Worm (Caenorhabditis elegans) whole organism, L2 larva: ENCODE results near the gene srh-39.

Source experiments
- C34F6.9 ChIP-seq: fragments of 150-350 bp; optimal IDR thresholded peaks from 2 replicates; lab custom pipeline; 2014; ENCODE audit warnings: missing biosample characterization, missing genetic modification characterization
- F13H6.1 ChIP-seq: sonication (generic microtip); optimal IDR thresholded peaks from 2 replicates; lab custom pipeline; 2016; ENCODE audit warnings: missing genetic modification characterization, missing compliant biosample characterization
- R02D3.7 ChIP-seq: fragments of 150-350 bp; optimal IDR thresholded peaks from 2 replicates; lab custom pipeline; 2014; ENCODE audit warnings: missing biosample characterization, missing genetic modification characterization
- alr-1 ChIP-seq: fragments of 150-350 bp; optimal IDR thresholded peaks from 2 replicates; lab custom pipeline; 2014; ENCODE audit warnings: missing biosample characterization, missing genetic modification characterization
- aly-2 ChIP-seq: fragments of 150-350 bp; optimal IDR thresholded peaks from 2 replicates; lab custom pipeline; 2014; ENCODE audit warnings: missing biosample characterization, missing genetic modification characterization
- ama-1 ChIP-seq: fragments of 150-350 bp; optimal IDR thresholded peaks from 2 replicates; lab custom pipeline; 2018; ENCODE audit warnings: inconsistent platforms
- blmp-1 ChIP-seq: sonication (generic microtip); optimal IDR thresholded peaks from 2 replicates; lab custom pipeline; 2017; ENCODE audit warnings: missing genetic modification characterization, mild to moderate bottlenecking, missing compliant biosample characterization, antibody characterized with exemption, moderate library complexity; ENCODE audit not compliant: insufficient read depth
- ceh-16 ChIP-seq: fragments of 150-350 bp; optimal IDR thresholded peaks from 2 replicates; lab custom pipeline; 2014; ENCODE audit warnings: missing biosample characterization, missing genetic modification characterization
- ceh-82 ChIP-seq: fragments of 150-350 bp; optimal IDR thresholded peaks from 2 replicates; lab custom pipeline; 2014; ENCODE audit warnings: missing biosample characterization, missing genetic modification characterization
- crh-2 ChIP-seq: sonication (generic microtip); optimal IDR thresholded peaks from 2 replicates; lab custom pipeline; 2017; ENCODE audit warnings: missing biosample characterization, missing genetic modification characterization
- dmd-4 ChIP-seq: sonication (generic microtip); optimal IDR thresholded peaks from 2 replicates; lab custom pipeline; 2017; ENCODE audit warnings: missing biosample characterization, missing genetic modification characterization
- egl-27 ChIP-seq: sonication (generic microtip); optimal IDR thresholded peaks from 3 replicates; lab custom pipeline; 2017; ENCODE audit warnings: missing biosample characterization, missing genetic modification reagents, missing genetic modification characterization
- elt-1 ChIP-seq: fragments of 150-350 bp; optimal IDR thresholded peaks from 2 replicates; lab custom pipeline; 2014; ENCODE audit warnings: missing biosample characterization, missing genetic modification characterization
- elt-3 ChIP-seq: sonication (generic microtip); optimal IDR thresholded peaks from 2 replicates; lab custom pipeline; 2017; ENCODE audit warnings: missing biosample characterization, missing genetic modification characterization
- gmeb-1 ChIP-seq: fragments of 150-350 bp; optimal IDR thresholded peaks from 2 replicates; lab custom pipeline; 2014; ENCODE audit warnings: missing biosample characterization, missing genetic modification characterization
- lin-11 ChIP-seq: fragments of 150-350 bp; sonication (generic microtip); optimal IDR thresholded peaks from 2 replicates; lab custom pipeline; 2014; ENCODE audit warnings: missing biosample characterization, missing genetic modification characterization, inconsistent platforms, mixed read lengths
- lin-13 ChIP-seq: fragments of 150-350 bp; optimal IDR thresholded peaks from 2 replicates; lab custom pipeline; 2014; ENCODE audit warnings: missing biosample characterization, missing genetic modification reagents, missing genetic modification characterization
- lin-39 ChIP-seq: fragments of 150-350 bp; optimal IDR thresholded peaks from 2 replicates; lab custom pipeline; 2014; ENCODE audit warnings: missing biosample characterization, missing genetic modification reagents, missing genetic modification characterization
- lsy-2 ChIP-seq, 2 experiments: fragments of 150-350 bp in 1 of 2; sonication (generic microtip) in 1 of 2; optimal IDR thresholded peaks; 2 replicates each; lab custom pipeline; 2014 to 2017; ENCODE audit warnings: missing biosample characterization in 2 of 2, missing genetic modification characterization in 2 of 2
- mab-5 ChIP-seq: fragments of 150-350 bp; optimal IDR thresholded peaks from 2 replicates; lab custom pipeline; 2014; ENCODE audit warnings: missing biosample characterization, missing genetic modification characterization
- mbf-1 ChIP-seq: sonication (generic microtip); optimal IDR thresholded peaks from 2 replicates; lab custom pipeline; 2017; ENCODE audit warnings: missing biosample characterization, missing genetic modification characterization
- nhr-11 ChIP-seq: fragments of 150-350 bp; optimal IDR thresholded peaks from 2 replicates; lab custom pipeline; 2014; ENCODE audit warnings: missing biosample characterization, missing genetic modification characterization
- nhr-129 ChIP-seq: fragments of 150-350 bp; optimal IDR thresholded peaks from 2 replicates; lab custom pipeline; 2014; ENCODE audit warnings: missing biosample characterization, missing genetic modification characterization
- nhr-23 ChIP-seq: fragments of 150-350 bp; optimal IDR thresholded peaks from 2 replicates; lab custom pipeline; 2014; ENCODE audit warnings: missing biosample characterization, missing genetic modification reagents, missing genetic modification characterization
- nhr-237 ChIP-seq: fragments of 150-350 bp; optimal IDR thresholded peaks from 2 replicates; lab custom pipeline; 2014; ENCODE audit warnings: missing biosample characterization, missing genetic modification characterization
- nhr-25 ChIP-seq: fragments of 150-350 bp; sonication (generic microtip); optimal IDR thresholded peaks from 3 replicates; lab custom pipeline; 2014; ENCODE audit warnings: missing biosample characterization, missing genetic modification characterization
- nhr-6 ChIP-seq: fragments of 150-350 bp; optimal IDR thresholded peaks from 2 replicates; lab custom pipeline; 2014; ENCODE audit warnings: missing biosample characterization, missing genetic modification characterization
- nhr-77 ChIP-seq: fragments of 150-350 bp; optimal IDR thresholded peaks from 2 replicates; lab custom pipeline; 2014; ENCODE audit warnings: missing biosample characterization, missing genetic modification characterization
- sem-4 ChIP-seq: fragments of 150-350 bp; optimal IDR thresholded peaks from 2 replicates; lab custom pipeline; 2014; ENCODE audit warnings: missing biosample characterization, missing genetic modification reagents, missing genetic modification characterization
- sma-3 ChIP-seq: sonication (generic microtip); optimal IDR thresholded peaks from 2 replicates; lab custom pipeline; 2016; ENCODE audit warnings: missing genetic modification reagents, missing genetic modification characterization, missing compliant biosample characterization
- snpc-4 ChIP-seq: fragments of 150-350 bp; optimal IDR thresholded peaks from 2 replicates; lab custom pipeline; 2014; ENCODE audit warnings: missing biosample characterization, missing genetic modification characterization
- unc-39 ChIP-seq: fragments of 150-350 bp; optimal IDR thresholded peaks from 2 replicates; lab custom pipeline; 2014; ENCODE audit warnings: missing biosample characterization, missing genetic modification characterization
- unc-55 ChIP-seq: fragments of 150-350 bp; sonication (generic microtip); optimal IDR thresholded peaks from 3 replicates; lab custom pipeline; 2014; ENCODE audit warnings: missing biosample characterization, missing genetic modification reagents, missing genetic modification characterization
- zag-1 ChIP-seq: fragments of 150-350 bp; optimal IDR thresholded peaks from 2 replicates; lab custom pipeline; 2014; ENCODE audit warnings: missing biosample characterization, missing genetic modification characterization
- ztf-1 ChIP-seq: fragments of 200-800 bp; sonication (Bioruptor generic); conservative IDR thresholded peaks from 2 replicates; pipeline ENCODE4 v1.3.6; 2022; ENCODE audit warnings: missing genetic modification characterization, missing compliant biosample characterization
- ztf-11 ChIP-seq: sonication (generic microtip); optimal IDR thresholded peaks from 2 replicates; lab custom pipeline; 2017; ENCODE audit warnings: missing biosample characterization, missing genetic modification characterization
- ztf-4 ChIP-seq: fragments of 150-350 bp; optimal IDR thresholded peaks from 2 replicates; lab custom pipeline; 2014; ENCODE audit warnings: missing biosample characterization, missing genetic modification characterization

The srh-39 gene

DNA sequence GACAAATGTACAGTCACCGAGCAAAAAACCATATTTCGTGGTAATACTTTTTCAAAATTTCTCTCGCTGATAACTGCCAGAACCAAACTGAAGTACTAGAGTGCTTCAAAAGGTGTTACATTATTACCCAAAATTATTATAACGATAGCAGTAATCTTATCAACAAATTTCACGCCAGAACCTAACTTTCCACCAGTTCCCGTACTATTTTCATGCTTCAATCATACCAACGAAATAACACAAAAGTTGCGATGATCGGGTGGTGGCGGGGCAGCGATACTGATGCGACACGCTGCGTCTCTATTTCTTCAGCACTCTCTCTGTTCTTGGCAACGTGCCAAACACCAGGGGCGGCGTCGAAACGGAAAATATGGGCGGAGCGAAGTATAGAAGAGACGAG is 43.6 kb upstream of the srh-39 start (continued):
- TF ChIP-seq nhr-25 (tag; lab: Kevin White, UChicago) (peak; percentile 36), nhr-11 (tag; lab: Kevin White, UChicago) (no peak), sma-3 (peak; percentile 23), ztf-1 (no peak), C34F6.9 (peak; percentile 1), ztf-11 (tag; lab: Kevin White, UChicago) (no peak), nhr-23 (tag; lab: Kevin White, UChicago) (no peak), alr-1 (tag; lab: Kevin White, UChicago) (no peak), gmeb-1 (tag; lab: Kevin White, UChicago) (peak; percentile 38), ztf-4 (no peak), dmd-4 (tag; lab: Kevin White, UChicago) (no peak), nhr-6 (tag; lab: Kevin White, UChicago) (no peak), mab-5 (tag; lab: Kevin White, UChicago) (no peak), nhr-77 (tag; lab: Kevin White, UChicago) (no peak), unc-39 (tag; lab: Kevin White, UChicago) (no peak), unc-55 (no peak), lsy-2 (tag; optimal IDR thresholded peaks at IDR 0.05; lab: Kevin White, UChicago) (peak in 1 of 2 experiments; percentile 11), nhr-237 (no peak)
- TF ChIP-seq, all 48 proteins: peak for 10

DNA sequence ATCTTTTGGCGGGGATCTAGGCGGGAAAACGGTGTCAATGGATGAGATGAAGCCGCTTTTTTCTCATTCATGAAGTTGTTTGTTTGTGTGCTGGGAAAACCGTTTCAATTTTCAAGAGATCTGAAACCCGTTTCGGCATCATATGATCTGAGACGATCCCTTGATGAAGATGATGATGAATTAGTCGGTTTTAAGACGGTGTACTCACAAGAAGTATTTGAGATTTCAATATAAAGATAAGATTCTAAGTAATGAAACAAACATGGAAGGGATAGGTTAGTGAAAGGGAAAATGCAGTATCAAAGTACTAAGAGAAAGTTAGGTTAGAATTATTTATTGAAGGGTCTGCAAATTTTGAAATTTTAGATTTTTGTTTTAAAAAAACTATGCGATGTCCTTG is 42.8 kb upstream of the srh-39 start:
- TF ChIP-seq nhr-23 (tag; lab: Kevin White, UChicago) (no peak), ceh-16 (peak; percentile 87), nhr-25 (tag; lab: Kevin White, UChicago) (peak; percentile 75), elt-1 (tag; lab: Kevin White, UChicago) (no peak), blmp-1 (tag; lab: Kevin White, UChicago) (peak; percentile 93), crh-2 (tag; lab: Kevin White, UChicago) (peak; percentile 17)

DNA sequence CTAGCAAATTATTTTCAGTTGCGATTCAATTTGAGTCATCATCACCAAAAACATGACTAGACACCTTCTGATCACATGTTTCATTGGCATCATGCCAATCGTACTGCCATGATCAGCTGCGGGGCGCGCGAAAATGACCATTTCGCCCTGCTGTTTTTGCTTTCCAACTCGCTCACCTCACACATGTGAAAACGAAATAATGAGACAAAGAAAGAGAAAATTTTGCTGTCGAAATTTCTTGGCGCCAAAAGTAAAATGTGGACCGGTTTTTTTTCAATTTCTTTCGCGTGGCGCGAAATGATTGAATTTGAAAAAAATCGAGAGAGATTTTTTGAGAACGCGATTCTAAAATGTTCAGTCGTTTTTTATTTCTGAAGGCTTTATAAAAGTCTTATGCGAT is 41.5 kb upstream of the srh-39 start:
- TF ChIP-seq elt-3 (tag; lab: Kevin White, UChicago) (no peak), crh-2 (tag; lab: Kevin White, UChicago) (no peak), F13H6.1 (peak; percentile 1), ztf-1 (no peak), blmp-1 (tag; lab: Kevin White, UChicago) (peak; percentile 85), lin-13 (GFP tag; lab: Kevin White, UChicago) (no peak), lsy-2 (tag; optimal IDR thresholded peaks at IDR 0.05; lab: Kevin White, UChicago) (no peak), gmeb-1 (tag; lab: Kevin White, UChicago) (peak; percentile 55), nhr-25 (tag; lab: Kevin White, UChicago) (peak; percentile 89)

DNA sequence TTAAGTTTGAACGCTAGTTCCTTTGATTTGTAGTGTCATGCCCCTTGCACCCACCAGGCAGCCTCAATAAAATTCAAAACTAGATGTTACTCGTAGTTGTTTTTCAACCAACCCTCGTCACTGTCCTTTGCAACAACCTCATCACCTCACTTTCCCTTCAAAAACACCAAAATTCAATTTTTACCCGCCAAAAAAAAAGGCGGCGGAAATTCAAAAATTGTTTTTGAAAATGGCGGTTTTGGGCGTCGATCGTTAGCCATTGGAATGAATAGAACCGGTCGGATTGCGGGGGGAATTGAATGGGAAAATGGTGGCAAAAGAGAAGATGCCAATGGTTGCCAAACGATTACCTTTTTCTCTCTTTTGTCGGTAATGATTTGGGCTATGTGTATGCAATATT is 40.7 kb upstream of the srh-39 start:
- TF ChIP-seq ztf-11 (tag; lab: Kevin White, UChicago) (no peak), R02D3.7 (no peak), mbf-1 (tag; lab: Kevin White, UChicago) (no peak), sma-3 (no peak), gmeb-1 (tag; lab: Kevin White, UChicago) (no peak), C34F6.9 (no peak), ceh-16 (no peak), lin-39 (tag; lab: Kevin White, UChicago) (no peak), sem-4 (tag; lab: Kevin White, UChicago) (no peak), F13H6.1 (no peak), blmp-1 (tag; lab: Kevin White, UChicago) (no peak), ceh-82 (tag; lab: Kevin White, UChicago) (no peak), mab-5 (tag; lab: Kevin White, UChicago) (no peak), ama-1 (lab: Kevin White, UChicago) (no peak), snpc-4 (no peak), zag-1 (tag; lab: Kevin White, UChicago) (no peak), ztf-4 (no peak), elt-1 (tag; lab: Kevin White, UChicago) (no peak), egl-27 (no peak)

DNA sequence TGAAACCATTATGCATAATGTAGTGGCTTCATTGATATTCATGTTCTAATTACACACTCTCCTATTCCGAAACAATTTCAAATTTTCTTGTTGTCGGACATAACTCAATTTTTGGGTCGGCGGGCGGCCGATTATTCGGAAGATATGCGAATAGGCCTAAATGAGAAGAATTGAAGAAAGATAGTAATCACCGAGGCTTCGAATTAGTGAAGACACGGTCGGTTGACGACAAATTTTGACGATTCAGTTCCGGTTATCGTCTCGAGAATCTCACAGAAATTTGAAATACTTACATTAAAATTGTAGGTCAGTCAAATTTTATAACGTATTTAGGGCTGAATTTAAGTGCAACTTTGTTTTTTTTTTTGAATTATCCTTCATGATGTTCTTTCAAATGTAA is 37.8 kb upstream of the srh-39 start:
- TF ChIP-seq blmp-1 (tag; lab: Kevin White, UChicago) (no peak), lin-39 (tag; lab: Kevin White, UChicago) (no peak), dmd-4 (tag; lab: Kevin White, UChicago) (no peak), nhr-129 (no peak), nhr-6 (tag; lab: Kevin White, UChicago) (no peak), nhr-77 (tag; lab: Kevin White, UChicago) (no peak), crh-2 (tag; lab: Kevin White, UChicago) (no peak), nhr-11 (tag; lab: Kevin White, UChicago) (no peak), aly-2 (no peak), mbf-1 (tag; lab: Kevin White, UChicago) (no peak), lsy-2 (tag; optimal IDR thresholded peaks at IDR 0.05; lab: Kevin White, UChicago) (no peak), alr-1 (tag; lab: Kevin White, UChicago) (no peak), elt-1 (tag; lab: Kevin White, UChicago) (peak; percentile 17), nhr-23 (tag; lab: Kevin White, UChicago) (no peak), lin-11 (tag; lab: Kevin White, UChicago) (no peak), unc-39 (tag; lab: Kevin White, UChicago) (no peak), nhr-25 (tag; lab: Kevin White, UChicago) (peak; percentile 8), ztf-1 (no peak), gmeb-1 (tag; lab: Kevin White, UChicago) (no peak), ceh-16 (peak; percentile 85)
